Fruit fly (Drosophila melanogaster) whole organism, adult: ENCODE measurements around the gene CG13313.
A peak's percentile ranks its signal among the peaks of the same experiment; 100 is the strongest.

Experiments used
- CG11617 ChIP-seq: fragments of 200-800 bp; sonication (Bioruptor generic); optimal IDR thresholded peaks from 2 replicates; lab custom pipeline; 2017; ENCODE audit warnings: mild to moderate bottlenecking, missing biosample characterization, missing genetic modification reagents, missing genetic modification characterization
- CG12768 ChIP-seq: fragments of 200-800 bp; sonication (Bioruptor generic); optimal IDR thresholded peaks from 2 replicates; lab custom pipeline; 2017; ENCODE audit warnings: missing biosample characterization, missing genetic modification characterization, mild to moderate bottlenecking, moderate library complexity, missing genetic modification reagents
- CG14711 ChIP-seq: fragments of 200-800 bp; sonication (Bioruptor generic); optimal IDR thresholded peaks from 2 replicates; lab custom pipeline; 2018; ENCODE audit warnings: missing biosample characterization, mild to moderate bottlenecking, missing genetic modification characterization, moderate library complexity
- CG1620 ChIP-seq: fragments of 200-800 bp; sonication (Bioruptor generic); optimal IDR thresholded peaks from 2 replicates; lab custom pipeline; 2016; ENCODE audit warnings: missing biosample characterization, missing genetic modification characterization
- CG33017 ChIP-seq: fragments of 200-800 bp; sonication (Bioruptor generic); optimal IDR thresholded peaks from 2 replicates; lab custom pipeline; 2018; ENCODE audit warnings: missing biosample characterization, mild to moderate bottlenecking, missing genetic modification characterization, moderate library complexity
- CG5204 ChIP-seq: fragments of 200-800 bp; sonication (Bioruptor generic); optimal IDR thresholded peaks from 2 replicates; lab custom pipeline; 2016; ENCODE audit warnings: missing biosample characterization, missing genetic modification characterization
- CG7045 ChIP-seq: fragments of 200-800 bp; sonication (Bioruptor generic); optimal IDR thresholded peaks from 2 replicates; lab custom pipeline; 2017; ENCODE audit warnings: missing biosample characterization, mild to moderate bottlenecking, missing genetic modification characterization
- CG7101 ChIP-seq: fragments of 200-800 bp; sonication (Bioruptor generic); optimal IDR thresholded peaks from 2 replicates; lab custom pipeline; 2018; ENCODE audit warnings: missing biosample characterization, mild to moderate bottlenecking, missing genetic modification characterization, moderate library complexity
- Clk ChIP-seq: fragments of 200-800 bp; sonication (Bioruptor generic); optimal IDR thresholded peaks from 2 replicates; lab custom pipeline; 2017; ENCODE audit warnings: missing biosample characterization, missing genetic modification characterization
- Crg-1 ChIP-seq: fragments of 200-800 bp; sonication (Bioruptor generic); optimal IDR thresholded peaks from 2 replicates; lab custom pipeline; 2016; ENCODE audit warnings: missing biosample characterization, missing genetic modification characterization
- Hr96 ChIP-seq: fragments of 200-800 bp; sonication (Bioruptor generic); optimal IDR thresholded peaks from 2 replicates; lab custom pipeline; 2016; ENCODE audit warnings: missing biosample characterization, missing genetic modification characterization
- Mnt ChIP-seq: fragments of 200-800 bp; sonication (Bioruptor generic); optimal IDR thresholded peaks from 2 replicates; lab custom pipeline; 2016; ENCODE audit warnings: missing biosample characterization, mild to moderate bottlenecking, missing genetic modification characterization
- bab1 ChIP-seq: fragments of 200-800 bp; sonication (Bioruptor generic); optimal IDR thresholded peaks from 3 replicates; lab custom pipeline; 2019; ENCODE audit warnings: missing biosample characterization, mild to moderate bottlenecking, missing genetic modification characterization, moderate library complexity
- cic ChIP-seq: fragments of 200-800 bp; sonication (Bioruptor generic); optimal IDR thresholded peaks from 2 replicates; lab custom pipeline; 2017; ENCODE audit warnings: missing biosample characterization, mild to moderate bottlenecking, missing genetic modification characterization, moderate library complexity
- cnc ChIP-seq, 2 experiments: fragments of >200 bp; optimal IDR thresholded peaks; 2 replicates each; lab custom pipeline; 2017
- kay ChIP-seq: fragments of 200-800 bp; sonication (Bioruptor generic); peaks from one replicate; lab custom pipeline; 2016; ENCODE audit warnings: missing biosample characterization, missing genetic modification characterization, borderline replicate concordance
- ovo ChIP-seq: fragments of 200-800 bp; sonication (Bioruptor generic); optimal IDR thresholded peaks from 2 replicates; lab custom pipeline; 2016; ENCODE audit warnings: missing biosample characterization, missing genetic modification characterization
- pad ChIP-seq: fragments of 200-800 bp; sonication (Bioruptor generic); optimal IDR thresholded peaks from 3 replicates; lab custom pipeline; 2017; ENCODE audit warnings: missing biosample characterization, missing genetic modification characterization, mild to moderate bottlenecking, moderate library complexity, missing genetic modification reagents
- tj ChIP-seq: fragments of 200-800 bp; sonication (Bioruptor generic); optimal IDR thresholded peaks from 3 replicates; lab custom pipeline; 2017; ENCODE audit warnings: missing biosample characterization, mild to moderate bottlenecking, missing genetic modification characterization, moderate library complexity
- toe ChIP-seq: fragments of 200-800 bp; sonication (Bioruptor generic); optimal IDR thresholded peaks from 2 replicates; lab custom pipeline; 2016; ENCODE audit warnings: missing biosample characterization, missing genetic modification characterization

CG13313 gene

DNA sequence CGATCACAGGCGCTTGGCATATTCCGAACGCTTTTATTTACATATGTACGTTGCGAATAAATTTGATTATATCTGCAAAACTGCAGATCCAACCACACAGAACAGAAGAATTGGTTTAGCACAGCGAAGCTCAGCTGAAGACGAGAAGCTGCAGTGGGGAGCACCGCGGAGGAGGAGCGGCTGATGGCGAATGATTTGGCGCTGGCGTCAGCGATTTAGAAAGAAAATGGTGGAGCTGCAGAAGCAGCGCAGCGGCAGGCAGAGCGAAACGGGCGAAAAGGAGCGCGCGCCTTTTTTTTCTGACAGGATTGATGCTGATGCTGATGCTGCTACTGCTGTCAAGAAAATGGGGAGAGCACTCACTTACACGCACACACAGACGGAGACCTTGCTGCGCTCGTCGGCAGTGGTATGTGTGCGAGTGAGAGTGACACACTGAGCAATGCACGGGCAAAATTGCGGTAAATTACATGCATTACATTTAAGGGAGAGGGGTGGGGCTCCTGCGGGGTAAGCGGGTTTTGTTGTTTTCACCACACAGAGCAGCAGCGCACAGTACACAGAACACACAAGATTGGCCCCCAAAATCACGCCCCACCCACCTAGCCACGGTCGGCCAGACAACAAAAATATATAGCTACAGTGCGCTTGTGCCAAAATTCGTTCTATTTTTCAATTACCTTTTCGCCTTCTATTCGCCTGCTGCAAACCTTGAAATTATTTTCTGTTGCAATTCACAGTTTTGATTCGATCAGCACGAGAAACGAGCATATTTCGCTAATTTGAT is 38.4 kb downstream of the CG13313 start:
- TF ChIP-seq CG12768 (GFP tag; lab: Kevin White, UChicago) (peak; percentile 49), ovo (peak; percentile 85), CG7045 (no peak), cnc (optimal IDR thresholded peaks at IDR 0.05; lab: Kevin White, UChicago) (no peak), pad (peak; percentile 99), cic (GFP tag; lab: Kevin White, UChicago) (peak; percentile 42), CG11617 (GFP tag; lab: Kevin White, UChicago) (peak; percentile 55), tj (peak; percentile 91)

DNA sequence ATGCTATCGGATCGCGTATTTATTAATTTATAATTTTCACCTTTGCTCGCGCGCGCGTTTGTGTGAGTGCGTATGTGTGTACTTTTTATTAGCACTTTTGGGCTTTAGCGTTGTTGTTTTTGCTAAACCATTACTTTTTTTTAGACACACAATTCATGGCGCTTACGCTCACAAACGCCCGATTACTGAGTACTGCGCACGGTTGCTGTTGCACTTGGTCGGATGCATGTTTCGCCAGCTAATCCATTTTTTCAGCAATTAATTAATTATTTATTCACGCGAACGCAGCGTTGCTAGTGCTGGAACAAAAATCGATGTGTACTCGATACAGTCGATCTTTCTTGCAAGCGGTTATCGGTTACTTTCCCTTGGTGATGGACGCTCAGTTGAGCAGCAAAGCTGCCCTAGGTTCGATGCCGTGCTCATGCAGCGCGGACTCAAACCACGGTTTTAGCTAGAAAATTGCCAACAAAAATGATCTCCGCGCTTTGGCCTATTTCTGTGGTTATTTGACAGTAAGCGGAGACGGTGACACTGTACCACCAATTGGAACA is 39.1 kb downstream of the CG13313 start, which contains the start of the genes smg and CG5087:
smg (minus strand) TSS at position 304 of the 554 bp plus-strand sequence.
CG5087 (plus strand) TSS at position 499 of the 554 bp plus-strand sequence.
- TF ChIP-seq tj: peak; percentile 17
- TF ChIP-seq ovo: peak; percentile 57
- no peak for TF ChIP-seq CG12768 (GFP tag; lab: Kevin White, UChicago)
- peak; percentile 6 for TF ChIP-seq CG14711 (tag; lab: Kevin White, UChicago)
- peak; percentile 46 for TF ChIP-seq toe
- no peak for TF ChIP-seq CG5204
- TF ChIP-seq Mnt: peak; percentile 55
- peak; percentile 74 for TF ChIP-seq bab1
- TF ChIP-seq CG1620 (GFP tag; lab: Kevin White, UChicago): peak; percentile 62
- TF ChIP-seq CG11617 (GFP tag; lab: Kevin White, UChicago): peak; percentile 4
- TF ChIP-seq Hr96 (GFP tag; lab: Kevin White, UChicago): no peak
- no peak for TF ChIP-seq pad
- TF ChIP-seq CG7045: no peak
- no peak for TF ChIP-seq Crg-1 (GFP tag; lab: Kevin White, UChicago)
- TF ChIP-seq cnc (optimal IDR thresholded peaks at IDR 0.05; lab: Kevin White, UChicago): no peak
- no peak for TF ChIP-seq Clk (GFP tag; lab: Kevin White, UChicago)
- no peak for TF ChIP-seq CG7101 (tag; lab: Kevin White, UChicago)
- TF ChIP-seq kay (GFP tag; lab: Kevin White, UChicago): no peak
- no peak for TF ChIP-seq CG33017
- TF ChIP-seq cic (GFP tag; lab: Kevin White, UChicago): no peak

DNA sequence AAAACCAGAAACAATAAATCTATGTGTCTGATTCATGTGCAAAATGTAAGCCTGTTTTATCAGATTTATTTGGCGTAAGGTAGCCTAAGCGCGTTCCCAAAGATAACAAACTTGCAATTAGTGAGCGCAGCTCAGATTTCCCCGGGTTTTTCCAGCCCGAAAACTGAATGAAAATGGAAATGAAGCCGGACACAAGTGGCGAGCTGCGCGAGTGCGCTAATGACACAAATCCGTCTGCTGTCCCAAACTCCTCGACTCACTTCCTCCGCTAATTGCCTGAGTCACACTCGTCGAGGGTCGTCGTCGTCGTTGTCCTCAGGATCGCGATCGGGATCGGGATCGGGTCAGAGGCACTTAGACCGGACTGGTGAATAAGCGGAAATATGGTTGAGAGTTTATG is 43.9 kb downstream of the CG13313 start:
- TF ChIP-seq Hr96 (GFP tag; lab: Kevin White, UChicago): no peak
- TF ChIP-seq CG7101 (tag; lab: Kevin White, UChicago): no peak
- TF ChIP-seq toe: no peak
- TF ChIP-seq Crg-1 (GFP tag; lab: Kevin White, UChicago): no peak
- no peak for TF ChIP-seq CG33017

DNA sequence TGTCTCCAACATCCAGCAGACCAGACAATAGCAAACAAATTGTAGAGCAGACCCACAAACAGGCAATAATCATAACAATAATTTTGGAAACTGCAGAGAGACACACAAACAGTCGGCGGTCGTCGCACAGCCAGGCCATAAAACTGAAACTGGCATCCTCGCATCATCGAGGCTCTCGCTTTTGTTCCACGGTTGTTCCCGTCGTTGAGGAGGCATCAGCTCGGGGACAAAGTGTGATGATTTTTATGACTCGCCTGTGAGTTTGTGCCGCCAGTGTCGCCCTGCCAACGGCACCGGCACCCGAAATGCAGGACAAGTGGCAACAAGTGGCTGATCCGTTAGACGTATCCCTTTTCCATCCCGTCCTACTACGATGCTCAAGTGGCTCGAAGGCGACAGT is 44.7 kb downstream of the CG13313 start:
- TF ChIP-seq ovo (no peak), cnc (optimal IDR thresholded peaks at IDR 0.05; lab: Kevin White, UChicago) (no peak), CG11617 (GFP tag; lab: Kevin White, UChicago) (no peak), CG14711 (tag; lab: Kevin White, UChicago) (no peak), Mnt (no peak), tj (no peak), Crg-1 (GFP tag; lab: Kevin White, UChicago) (no peak), CG5204 (no peak), cic (GFP tag; lab: Kevin White, UChicago) (no peak)

DNA sequence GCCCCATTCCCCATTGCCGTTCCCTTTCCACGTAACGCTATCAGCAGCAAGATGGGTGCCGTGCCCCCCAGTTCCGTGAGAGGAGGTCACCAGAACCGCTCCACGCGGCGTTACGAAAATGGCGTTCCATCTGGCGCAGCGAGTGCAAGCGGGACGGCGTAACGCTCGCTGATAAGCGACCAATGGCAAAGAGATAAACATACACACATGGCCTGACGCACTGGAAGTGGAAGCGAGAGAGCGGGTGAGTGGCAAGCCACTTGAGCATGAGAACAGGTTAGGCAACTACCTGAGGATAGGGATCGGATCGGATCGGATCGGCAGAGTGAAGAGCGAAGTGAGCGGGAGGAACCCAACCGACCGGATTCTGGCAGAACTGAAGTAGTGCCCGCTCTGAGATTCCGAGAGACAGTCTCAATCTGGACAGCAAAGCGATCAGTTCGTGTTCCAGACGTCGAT is 46.2 kb downstream of the CG13313 start, which contains the start of gene Doc3:
Doc3 (plus strand) TSS at position 409 of the 459 bp plus-strand sequence.
- TF ChIP-seq CG1620 (GFP tag; lab: Kevin White, UChicago) (no peak), CG12768 (GFP tag; lab: Kevin White, UChicago) (no peak), bab1 (no peak), tj (no peak), CG14711 (tag; lab: Kevin White, UChicago) (no peak), CG7045 (no peak), toe (no peak), CG11617 (GFP tag; lab: Kevin White, UChicago) (no peak), CG5204 (no peak), Mnt (no peak), CG33017 (no peak), ovo (no peak), cic (GFP tag; lab: Kevin White, UChicago) (no peak), CG7101 (tag; lab: Kevin White, UChicago) (no peak), kay (GFP tag; lab: Kevin White, UChicago) (no peak), pad (no peak), cnc (optimal IDR thresholded peaks at IDR 0.05; lab: Kevin White, UChicago) (no peak), Crg-1 (GFP tag; lab: Kevin White, UChicago) (no peak), Hr96 (GFP tag; lab: Kevin White, UChicago) (no peak), Clk (GFP tag; lab: Kevin White, UChicago) (no peak)

DNA sequence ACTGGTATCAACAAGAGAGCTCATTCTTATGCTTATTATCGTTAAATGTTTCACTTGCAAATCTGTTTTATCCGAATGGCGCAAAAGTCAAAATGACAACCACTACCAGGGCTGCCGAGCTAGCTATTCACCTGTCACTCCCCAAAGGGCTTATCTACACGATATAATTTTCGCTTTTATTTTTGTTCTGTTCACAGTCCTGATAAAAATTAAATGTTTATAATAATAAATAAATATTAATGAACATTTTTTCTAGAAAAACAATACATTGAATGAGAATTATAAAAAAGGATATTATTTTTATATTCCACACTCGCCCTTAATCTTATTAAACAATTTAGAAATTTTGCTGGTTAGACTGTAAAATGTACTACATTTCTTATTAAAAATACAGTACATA is 51.1 kb downstream of the CG13313 start, which contains the start of gene CG5194:
CG5194 (minus strand) TSS at position 101 of the 400 bp plus-strand sequence.
- no peak for TF ChIP-seq CG12768 (GFP tag; lab: Kevin White, UChicago)
- no peak for TF ChIP-seq tj
- no peak for TF ChIP-seq Clk (GFP tag; lab: Kevin White, UChicago)
- no peak for TF ChIP-seq CG1620 (GFP tag; lab: Kevin White, UChicago)
